Worm (Caenorhabditis elegans): ENCODE measurements around the gene D1086.2.
A peak's percentile ranks its signal among the peaks of the same experiment; 100 is the strongest.
"Not testable (repeated sequence)": the region's sequence is repeated elsewhere in the genome, so short reads cannot be mapped to it uniquely, and the experiment has no call there.

D1086.2 gene

ce11 chrV:14055097-14055496 lies 43.4 kb downstream of the D1086.2 start (continued):
- TF ChIP-seq nhr-48 (tag; optimal IDR thresholded peaks at IDR 0.05) = peak; percentile 90
- peak; percentile 26 for TF ChIP-seq lir-3 (tag; optimal IDR thresholded peaks at IDR 0.05)
- 0 out of 2 replicates have a peak, but pooled peaks have one; percentile 28 for TF ChIP-seq daf-8 (GFP tag; IDR thresholded peaks at IDR 0.05)
- TF ChIP-seq D1046.2 (GFP tag; IDR thresholded peaks at IDR 0.05) = peak; percentile 96
- peak; percentile 83 for TF ChIP-seq lin-29 (GFP tag; IDR thresholded peaks at IDR 0.05)
- TF ChIP-seq T26A8.4 (GFP tag; IDR thresholded peaks at IDR 0.05) = peak; percentile 97
- peak; percentile 61 for TF ChIP-seq nhr-11 (tag; optimal IDR thresholded peaks at IDR 0.05)
- peak; percentile 98 for TF ChIP-seq lin-38 (GFP tag; IDR thresholded peaks at IDR 0.05)
- peak; percentile 94 for TF ChIP-seq arid-1 (GFP tag; conservative IDR thresholded peaks at IDR 0.05)
- TF ChIP-seq Y75B8A.6 (GFP tag; IDR thresholded peaks at IDR 0.05) = peak; percentile 91; the same call in 1 of the 2 replicates
- peak; percentile 90 for TF ChIP-seq dpl-1 (GFP tag; optimal IDR thresholded peaks at IDR 0.05)
- peak; percentile 42 to 93 for TF ChIP-seq lsy-2 (tag; optimal IDR thresholded peaks at IDR 0.05)
- peak in 1 of 2 experiments; percentile 99 for TF ChIP-seq unc-62 (GFP tag; optimal IDR thresholded peaks at IDR 0.05 in 1 of 2)
- not testable (repeated sequence) for TF ChIP-seq unc-62, pha-4 (tag; optimal IDR thresholded peaks at IDR 0.05)
- TF ChIP-seq ceh-44 (GFP tag; IDR thresholded peaks at IDR 0.05) = peak; percentile 96
- peak; percentile 88 for TF ChIP-seq mxl-2 (GFP tag; conservative IDR thresholded peaks at IDR 0.05)
- TF ChIP-seq mxl-3 (GFP tag; optimal IDR thresholded peaks at IDR 0.05) = peak; percentile 85
- peak; percentile 100 for TF ChIP-seq mes-2 (tag; optimal IDR thresholded peaks at IDR 0.05; ENCODE audit: poor library complexity, severe bottlenecking)
- peak; percentile 84 for TF ChIP-seq spr-1 (tag; optimal IDR thresholded peaks at IDR 0.05)
- TF ChIP-seq nhr-41 (GFP tag; IDR thresholded peaks at IDR 0.05) = peak; percentile 74; the same call in 1 of the 2 replicates
- TF ChIP-seq ceh-20 (GFP tag; IDR thresholded peaks at IDR 0.05) = peak; percentile 98
- peak; percentile 39 for TF ChIP-seq jun-1 (tag; optimal IDR thresholded peaks at IDR 0.05)
- TF ChIP-seq hlh-30 (tag; optimal IDR thresholded peaks at IDR 0.05; ENCODE audit: insufficient read depth) = peak; percentile 98
- peak; percentile 69 for TF ChIP-seq zip-2 (tag; optimal IDR thresholded peaks at IDR 0.05)
- TF ChIP-seq saeg-2 (GFP tag; IDR thresholded peaks at IDR 0.05) = peak; percentile 95
- peak; percentile 90 for TF ChIP-seq mep-1 (tag; optimal IDR thresholded peaks at IDR 0.05)
- peak; percentile 70 for TF ChIP-seq ztf-7 (tag; optimal IDR thresholded peaks at IDR 0.05)
- peak; percentile 55 to 97; a peak in 3 of 4 replicates for TF ChIP-seq madf-5 (GFP tag; IDR thresholded peaks at IDR 0.05)
- TF ChIP-seq aha-1 (tag) = peak; percentile 97
- TF ChIP-seq Y105C5A.15 (GFP tag; IDR thresholded peaks at IDR 0.05) = peak; percentile 89; the same call in 1 of the 2 replicates
- peak; percentile 57 for TF ChIP-seq spr-3 (GFP tag; optimal IDR thresholded peaks at IDR 0.05)
- TF ChIP-seq F10B5.3 (tag; optimal IDR thresholded peaks at IDR 0.05) = peak; percentile 18
- peak; percentile 97 for TF ChIP-seq madf-9 (GFP tag; conservative IDR thresholded peaks at IDR 0.05)
- peak; percentile 80 for TF ChIP-seq lin-13 (GFP tag; optimal IDR thresholded peaks at IDR 0.05)
- peak; percentile 51 for TF ChIP-seq skn-1 (tag; optimal IDR thresholded peaks at IDR 0.05)
- TF ChIP-seq mdt-29 (GFP tag; IDR thresholded peaks at IDR 0.05) = peak; percentile 94
- peak; percentile 1 for TF ChIP-seq cey-2 (tag; optimal IDR thresholded peaks at IDR 0.05; ENCODE audit: borderline replicate concordance, insufficient read depth)
- TF ChIP-seq pha-4 (GFP tag; IDR thresholded peaks at IDR 0.05) = peak; percentile 96
- TF ChIP-seq snpc-1.2 (GFP tag; IDR thresholded peaks at IDR 0.05) = 0 out of 2 replicates have a peak, but pooled peaks have one; percentile 41
- TF ChIP-seq mdl-1 (tag; optimal IDR thresholded peaks at IDR 0.05) = peak in 1 of 2 experiments; percentile 40
- peak; percentile 99 for TF ChIP-seq ZK337.2 (GFP tag; IDR thresholded peaks at IDR 0.05)
- peak; percentile 97 for TF ChIP-seq php-3 (GFP tag; IDR thresholded peaks at IDR 0.05)
- peak; percentile 87 for TF ChIP-seq nhr-6 (tag; optimal IDR thresholded peaks at IDR 0.05)
- peak; percentile 99 for TF ChIP-seq dmd-9 (GFP tag; IDR thresholded peaks at IDR 0.05)
- TF ChIP-seq ceh-32 (tag; optimal IDR thresholded peaks at IDR 0.05; ENCODE audit: poor library complexity) = peak; percentile 59
- TF ChIP-seq ces-1 (GFP tag; optimal IDR thresholded peaks at IDR 0.05) = peak; percentile 69
- TF ChIP-seq Y48G9A.11 (GFP tag; IDR thresholded peaks at IDR 0.05) = peak; percentile 92
- TF ChIP-seq zip-11 (GFP tag; IDR thresholded peaks at IDR 0.05) = 0 out of 2 replicates have a peak, but pooled peaks have one; percentile 34
- peak; percentile 93 for TF ChIP-seq tag-97 (GFP tag; IDR thresholded peaks at IDR 0.05)

Data from whole organism, L4 larva.